Worm (Caenorhabditis elegans) whole organism, midembryonic: ENCODE data around the gene T28D6.6.

Experiments
- T22C8.4 ChIP-seq: fragments of 200-800 bp; sonication (Bioruptor generic); IDR thresholded peaks from 2 replicates; pipeline ENCODE4 v1.3.6; 2022; ENCODE audit warnings: missing genetic modification characterization, missing compliant biosample characterization
- cog-1 ChIP-seq: sonication (generic microtip); optimal IDR thresholded peaks from 2 replicates; lab custom pipeline; 2016; ENCODE audit warnings: missing genetic modification characterization, missing compliant biosample characterization
- flt-1 ChIP-seq: fragments of 200-800 bp; sonication (Bioruptor generic); IDR thresholded peaks from 2 replicates; pipeline ENCODE4 v1.3.6; 2022; ENCODE audit warnings: missing genetic modification characterization, missing compliant biosample characterization
- klf-2 ChIP-seq: fragments of 200-800 bp; sonication (Bioruptor generic); conservative IDR thresholded peaks from 2 replicates; pipeline ENCODE4 v1.3.6; 2022; ENCODE audit warnings: missing genetic modification reagents, missing genetic modification characterization, missing compliant biosample characterization
- med-1 ChIP-seq: sonication (generic microtip); optimal IDR thresholded peaks from 2 replicates; lab custom pipeline; 2017; ENCODE audit warnings: missing genetic modification characterization, mild to moderate bottlenecking, missing compliant biosample characterization, antibody characterized with exemption, missing genetic modification reagents; ENCODE audit not compliant: insufficient read depth
- ref-1 ChIP-seq: fragments of 200-800 bp; sonication (Bioruptor generic); conservative IDR thresholded peaks from 2 replicates; pipeline ENCODE4 v1.3.6; 2022; ENCODE audit warnings: missing genetic modification reagents, missing genetic modification characterization, missing compliant biosample characterization
- tab-1 ChIP-seq: fragments of 200-800 bp; sonication (Bioruptor generic); IDR thresholded peaks from 2 replicates; pipeline ENCODE4 v1.3.6; 2022; ENCODE audit warnings: missing genetic modification characterization, missing compliant biosample characterization
- ztf-23 ChIP-seq: fragments of 200-800 bp; sonication (Bioruptor generic); IDR thresholded peaks from 2 replicates; pipeline ENCODE4 v1.3.6; 2022; ENCODE audit warnings: missing genetic modification reagents, missing genetic modification characterization, missing compliant biosample characterization
- ztf-29 ChIP-seq: fragments of 200-800 bp; sonication (Bioruptor generic); IDR thresholded peaks from 2 replicates; pipeline ENCODE4 v1.3.6; 2022; ENCODE audit warnings: missing genetic modification reagents, missing genetic modification characterization, missing compliant biosample characterization

DNA sequence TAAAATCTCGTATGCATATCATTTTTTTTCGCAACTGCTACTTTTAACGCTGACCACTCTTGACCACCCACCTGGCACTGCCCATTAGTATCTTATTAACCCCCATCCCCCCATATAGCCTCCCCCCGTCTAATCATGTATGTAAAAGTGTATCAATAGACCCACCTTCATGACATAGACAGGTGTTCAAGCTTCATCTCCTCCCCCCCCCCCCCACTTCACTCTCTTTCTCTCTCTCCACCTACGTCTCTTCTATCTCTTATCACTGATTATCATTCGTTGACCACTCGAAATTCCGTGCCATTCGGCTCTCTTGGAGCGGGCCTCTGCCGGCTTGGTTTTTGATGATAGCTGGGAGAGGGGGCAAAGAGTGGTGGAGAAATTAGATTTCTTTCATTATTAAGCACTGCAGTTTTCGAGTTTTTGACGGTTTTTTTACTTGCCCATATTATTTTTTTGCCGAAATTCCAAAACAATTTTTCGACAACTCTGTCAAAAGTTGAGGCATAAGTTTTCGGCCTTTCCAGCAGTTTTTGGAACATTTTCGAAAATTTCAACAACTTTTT, 12.9 kb upstream of the T28D6.6 start:
- no peak for TF ChIP-seq flt-1 (GFP tag; lab: Robert Waterston, UW)
- no peak for TF ChIP-seq cog-1 (tag; lab: Kevin White, UChicago)
- TF ChIP-seq klf-2 = no peak
- TF ChIP-seq ztf-29 (GFP tag; lab: Robert Waterston, UW) = no peak
- no peak for TF ChIP-seq ref-1 (GFP tag; lab: Robert Waterston, UW)
- no peak for TF ChIP-seq ztf-23
- TF ChIP-seq T22C8.4 = no peak
- TF ChIP-seq tab-1 = no peak
- TF ChIP-seq med-1 (GFP tag; lab: Kevin White, UChicago) = no peak
